Fruit fly (Drosophila melanogaster): ENCODE results near the gene ltl.

ltl gene

dm6 chr3L:7518351-7519102 is at the start of gene ltl:
ltl (plus strand) TSS chr3L:7518997.
- TF ChIP-seq pfk (GFP tag; optimal IDR thresholded peaks at IDR 0.05) (no peak), tap (tag; optimal IDR thresholded peaks at IDR 0.05) (no peak), twi (tag; optimal IDR thresholded peaks at IDR 0.05) (peak; percentile 96), Med (GFP tag) (peak; percentile 57), chinmo (GFP tag; IDR thresholded peaks at IDR 0.05; ENCODE audit: partially characterized antibody) (0 out of 4 replicates have a peak, but pooled peaks have one; percentile 67), cad (GFP tag; optimal IDR thresholded peaks at IDR 0.05) (no peak), CG34224 (GFP tag; IDR thresholded peaks at IDR 0.05; ENCODE audit: partially characterized antibody) (0 out of 3 replicates have a peak, but pooled peaks have one; percentile 13), Adf1 (GFP tag; IDR thresholded peaks at IDR 0.05) (peak; percentile 82), jing (GFP tag; optimal IDR thresholded peaks at IDR 0.05) (no peak), Dbx (GFP tag; IDR thresholded peaks at IDR 0.05) (0 out of 3 replicates have a peak, but pooled peaks have one; percentile 18), Trl (optimal IDR thresholded peaks at IDR 0.05) (peak in 1 of 2 experiments; percentile 46), Trl (GFP tag; optimal IDR thresholded peaks at IDR 0.05) (no peak), CG16813 (GFP tag; IDR thresholded peaks at IDR 0.05; ENCODE audit: partially characterized antibody) (0 out of 3 replicates have a peak, but pooled peaks have one; percentile 10), CG2199 (GFP tag; IDR thresholded peaks at IDR 0.05) (peak; percentile 48; the same call in 1 of the 3 replicates)

DNA sequence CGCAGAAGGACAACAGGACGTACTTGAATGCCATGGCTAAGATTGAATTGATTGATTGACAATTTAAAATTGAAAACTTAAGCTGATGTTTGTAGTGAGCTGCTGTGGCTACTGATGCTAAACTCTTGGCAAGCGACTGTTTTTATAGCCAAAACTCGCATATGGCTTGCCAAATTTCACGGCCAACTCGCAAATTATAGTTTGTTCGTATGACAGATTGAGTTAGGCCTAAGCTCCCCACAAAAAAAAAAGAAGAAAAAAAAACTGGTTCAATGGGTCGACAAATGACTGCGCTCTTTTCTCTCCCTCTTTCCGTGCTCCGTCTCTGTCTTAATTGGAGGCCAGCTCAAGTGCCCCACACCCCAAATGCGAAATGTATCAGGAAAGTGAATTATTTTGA is 48.6 kb upstream of the ltl start, which contains the start of gene CG8543:
Gene CG8543, minus strand, starts transcription at position 101 of the 400 bp plus-strand sequence.
- no peak for TF ChIP-seq ase (GFP tag; IDR thresholded peaks at IDR 0.05)

DNA sequence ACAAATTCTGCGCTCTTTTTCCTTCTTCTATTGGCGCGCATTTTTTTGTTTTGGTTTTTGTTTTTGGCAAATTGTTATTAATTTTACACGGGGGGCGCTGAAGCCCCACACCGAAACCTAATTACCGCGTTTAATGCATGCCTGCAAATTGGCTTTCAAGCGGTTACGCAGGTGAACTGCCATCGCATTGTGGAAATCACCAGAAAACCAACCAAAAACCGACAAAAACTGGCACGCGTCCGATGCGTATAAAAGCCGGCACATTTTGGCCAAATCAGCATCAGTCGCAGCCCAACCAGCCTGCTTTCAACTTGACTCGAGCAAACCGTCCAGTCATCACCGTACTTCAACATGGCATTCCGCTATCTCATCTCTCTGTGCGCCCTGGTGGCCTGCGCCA is 47.5 kb upstream of the ltl start, which contains the start of gene CG8541:
Gene CG8541, plus strand, starts transcription at position 301 of the 400 bp plus-strand sequence.
- no peak for TF ChIP-seq CG3407 (GFP tag; optimal IDR thresholded peaks at IDR 0.05)
- TF ChIP-seq ssp (GFP tag; IDR thresholded peaks at IDR 0.05) = peak; percentile 12; the same call in 1 of the 2 replicates
- no peak for TF ChIP-seq gem (tag; optimal IDR thresholded peaks at IDR 0.05)
- no peak for TF ChIP-seq repo (GFP tag; optimal IDR thresholded peaks at IDR 0.05)
- TF ChIP-seq CG16813 (GFP tag; IDR thresholded peaks at IDR 0.05; ENCODE audit: partially characterized antibody) = no peak
- no peak for TF ChIP-seq CG3065 (GFP tag; optimal IDR thresholded peaks at IDR 0.05)

DNA sequence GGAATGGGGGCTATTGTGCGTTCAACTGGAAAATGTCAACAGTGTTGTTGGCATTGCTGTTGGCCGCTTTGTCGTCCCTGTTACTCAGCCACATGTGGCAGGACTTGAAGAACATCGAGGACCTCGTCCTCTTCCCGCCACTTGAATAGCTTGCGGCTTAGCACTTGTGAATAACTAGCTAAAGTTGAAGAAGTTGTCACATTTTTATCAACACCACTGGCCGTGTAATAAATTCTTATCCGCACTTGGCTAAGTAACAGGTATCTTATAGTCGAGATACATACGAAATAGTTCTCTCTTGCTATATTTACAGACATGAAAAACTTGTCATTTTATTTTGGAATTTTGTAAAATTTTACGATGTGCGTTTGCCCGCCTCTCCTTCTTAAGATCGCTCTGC is 43.5 kb upstream of the ltl start, which contains the start of gene CG43292:
Gene CG43292, plus strand, starts transcription at position 301 of the 400 bp plus-strand sequence.
- no peak for TF ChIP-seq CG4820 (GFP tag; optimal IDR thresholded peaks at IDR 0.05)
- TF ChIP-seq dpn (GFP tag; optimal IDR thresholded peaks at IDR 0.05) = no peak
- no peak for TF ChIP-seq CG10654 (GFP tag; optimal IDR thresholded peaks at IDR 0.05)
- no peak for TF ChIP-seq GATAe (GFP tag; conservative IDR thresholded peaks at IDR 0.05)
- TF ChIP-seq Hand (GFP tag; optimal IDR thresholded peaks at IDR 0.05) = no peak
- TF ChIP-seq CG17385 (GFP tag; optimal IDR thresholded peaks at IDR 0.05) = no peak
- no peak for TF ChIP-seq cg (GFP tag; optimal IDR thresholded peaks at IDR 0.05)
- no peak for TF ChIP-seq CG1647 (GFP tag; optimal IDR thresholded peaks at IDR 0.05)
- TF ChIP-seq CG10366 (GFP tag; IDR thresholded peaks at IDR 0.05) = no peak
- TF ChIP-seq org-1 (GFP tag; optimal IDR thresholded peaks at IDR 0.05) = no peak
- no peak for TF ChIP-seq CG17612 (GFP tag; IDR thresholded peaks at IDR 0.05)
- no peak for TF ChIP-seq unpg (GFP tag; optimal IDR thresholded peaks at IDR 0.05)
- no peak for TF ChIP-seq eve (GFP tag; optimal IDR thresholded peaks at IDR 0.05)
- no peak for TF ChIP-seq en (GFP tag; optimal IDR thresholded peaks at IDR 0.05)
- TF ChIP-seq Ptx1 (GFP tag; IDR thresholded peaks at IDR 0.05) = no peak
